Worm (Caenorhabditis elegans): Measurements from ENCODE around the gene emb-1.

- TF ChIP-seq ZK546.5 (tag; optimal IDR thresholded peaks at IDR 0.05): no peak
- no peak for TF ChIP-seq nhr-48 (tag; optimal IDR thresholded peaks at IDR 0.05)
- TF ChIP-seq F44E2.7 (GFP tag; IDR thresholded peaks at IDR 0.05): no peak
- TF ChIP-seq R02D3.7 (tag; optimal IDR thresholded peaks at IDR 0.05): no peak
- no peak for TF ChIP-seq lin-1 (GFP tag; IDR thresholded peaks at IDR 0.05)
- TF ChIP-seq snpc-4 (tag; optimal IDR thresholded peaks at IDR 0.05): no peak
- no peak for TF ChIP-seq nhr-25 (tag; optimal IDR thresholded peaks at IDR 0.05; ENCODE audit: borderline replicate concordance, insufficient read depth)
These were observed at the start of gene emb-1 for ce11 chrIII:5173139-5173538.

Measured in whole organism, L4 larva.